Fruit fly (Drosophila melanogaster) whole organism, prepupa: ENCODE measurements around the gene lawc.

Experiments
- Blimp-1 ChIP-seq: fragments of 200-800 bp; sonication (Bioruptor generic); optimal IDR thresholded peaks from 3 replicates; lab custom pipeline; 2017; ENCODE audit warnings: missing biosample characterization, missing genetic modification characterization, mild to moderate bottlenecking, moderate library complexity, missing genetic modification reagents
- CG11902 ChIP-seq: fragments of 200-800 bp; sonication (Bioruptor generic); optimal IDR thresholded peaks from 3 replicates; lab custom pipeline; 2016; ENCODE audit warnings: missing biosample characterization, missing genetic modification characterization
- CG31627 ChIP-seq: fragments of 200-800 bp; sonication (Bioruptor generic); optimal IDR thresholded peaks from 3 replicates; lab custom pipeline; 2016; ENCODE audit warnings: missing biosample characterization, missing genetic modification characterization
- OdsH ChIP-seq: fragments of 200-800 bp; sonication (Bioruptor generic); optimal IDR thresholded peaks from 3 replicates; lab custom pipeline; 2016; ENCODE audit warnings: missing biosample characterization, missing genetic modification characterization

DNA sequence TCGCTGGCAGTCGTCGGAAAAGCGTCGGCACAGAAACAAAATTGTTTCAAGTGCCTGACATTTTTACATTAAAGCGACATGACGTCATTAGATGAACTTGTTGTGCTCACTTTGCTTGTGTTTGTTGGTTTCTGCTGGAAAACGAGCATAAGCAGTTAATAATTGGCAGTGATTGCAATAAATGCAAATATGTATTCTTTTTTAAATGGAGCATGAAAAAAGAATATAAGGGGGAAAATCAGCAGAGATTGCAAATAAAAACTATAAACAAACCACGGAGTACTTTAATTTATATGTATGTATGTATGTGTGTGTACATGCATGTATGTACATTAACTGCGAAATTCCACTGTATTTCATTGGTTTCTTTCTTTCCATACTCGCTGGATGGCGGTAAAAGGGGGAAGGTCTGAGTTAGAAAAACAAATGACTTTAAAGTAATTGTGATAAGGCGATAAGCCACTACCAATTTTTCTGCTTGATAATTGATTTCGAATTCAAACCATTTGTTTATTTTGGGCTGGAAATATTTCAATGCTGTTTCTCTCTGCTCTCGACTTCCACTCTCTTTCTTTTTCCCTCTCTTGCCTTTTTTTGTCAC, 2.2 kb upstream of the lawc start:
- no peak for TF ChIP-seq CG11902 (GFP tag; lab: Kevin White, UChicago)
- no peak for TF ChIP-seq Blimp-1 (GFP tag; lab: Kevin White, UChicago)
- TF ChIP-seq CG31627: no peak
- TF ChIP-seq OdsH: no peak
